Worm (Caenorhabditis elegans): ENCODE data around the gene srh-250.

DNA sequence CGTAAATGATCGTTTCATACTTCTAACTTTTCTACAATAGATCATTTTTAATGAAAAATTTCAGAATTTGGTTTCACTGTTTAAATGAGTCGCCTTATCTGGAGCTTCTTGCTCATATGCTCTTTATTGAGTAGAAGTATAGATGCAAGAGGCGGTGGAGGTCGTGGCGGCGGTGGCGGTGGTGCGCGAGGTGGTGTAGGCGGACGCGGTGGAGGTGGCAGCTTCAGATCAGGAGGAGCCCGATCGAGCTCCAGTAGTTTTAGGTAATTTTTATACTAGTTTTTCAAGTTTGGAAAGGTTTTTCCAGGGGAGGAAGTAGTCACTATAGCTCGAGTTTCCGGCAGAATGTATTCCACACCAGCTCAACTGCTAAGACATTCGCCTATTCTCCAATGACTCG, 24.4 kb downstream of the srh-250 start, which contains the start of gene F53C3.3:
- TF ChIP-seq flt-1 (GFP tag; IDR thresholded peaks at IDR 0.05) = no peak
- no peak for TF ChIP-seq ceh-13 (GFP tag; optimal IDR thresholded peaks at IDR 0.05)
- TF ChIP-seq tbx-37 (GFP tag; conservative IDR thresholded peaks at IDR 0.05) = no peak
- no peak for TF ChIP-seq F13C5.2 (tag; optimal IDR thresholded peaks at IDR 0.05)
- no peak for TF ChIP-seq scrt-1 (GFP tag; IDR thresholded peaks at IDR 0.05)
- TF ChIP-seq ama-1 (optimal IDR thresholded peaks at IDR 0.05) = no peak
- no peak for TF ChIP-seq hnd-1 (tag; optimal IDR thresholded peaks at IDR 0.05)

All from whole organism, early embryonic.